Fruit fly (Drosophila melanogaster) whole organism, embryonic: ENCODE results near the gene CG32354.
A peak's percentile ranks its signal among the peaks of the same experiment; 100 is the strongest.

ENCODE experiments used
- Abd-B ChIP-seq: fragments of 200-800 bp; sonication (Bioruptor generic); optimal IDR thresholded peaks from 2 replicates; lab custom pipeline; 2018; ENCODE audit warnings: missing biosample characterization, mild to moderate bottlenecking, missing genetic modification characterization, moderate library complexity
- Aef1 ChIP-seq: fragments of 200-800 bp; sonication (Bioruptor generic); IDR thresholded peaks from 3 replicates; pipeline ENCODE4 v1.3.6; 2022; ENCODE audit warnings: missing biosample characterization, missing genetic modification characterization
- Atf-2 ChIP-seq: fragments of 200-800 bp; sonication (Bioruptor generic); optimal IDR thresholded peaks from 2 replicates; lab custom pipeline; 2016; ENCODE audit warnings: missing biosample characterization, missing genetic modification characterization
- CG10274 ChIP-seq: fragments of 200-800 bp; sonication (Bioruptor generic); optimal IDR thresholded peaks from 3 replicates; lab custom pipeline; 2017; ENCODE audit warnings: missing biosample characterization, mild to moderate bottlenecking, missing genetic modification characterization
- CG10366 ChIP-seq: fragments of 200-800 bp; sonication (Bioruptor generic); IDR thresholded peaks from 2 replicates; pipeline ENCODE4 v1.3.6; 2022; ENCODE audit warnings: missing biosample characterization, missing genetic modification characterization
- CG10462 ChIP-seq: fragments of 200-800 bp; sonication (Bioruptor generic); optimal IDR thresholded peaks from 2 replicates; lab custom pipeline; 2016; ENCODE audit warnings: missing biosample characterization, missing genetic modification characterization
- CG12155 ChIP-seq: fragments of 200-800 bp; sonication (Bioruptor generic); optimal IDR thresholded peaks from 3 replicates; lab custom pipeline; 2016; ENCODE audit warnings: missing biosample characterization, missing genetic modification characterization
- CG15479 ChIP-seq: fragments of 200-800 bp; sonication (Bioruptor generic); optimal IDR thresholded peaks from 3 replicates; lab custom pipeline; 2019; ENCODE audit warnings: missing biosample characterization, mild to moderate bottlenecking, missing genetic modification characterization, moderate library complexity
- CG17186 ChIP-seq: fragments of 200-800 bp; sonication (Bioruptor generic); optimal IDR thresholded peaks from 3 replicates; lab custom pipeline; 2017; ENCODE audit warnings: missing biosample characterization, missing genetic modification reagents, missing genetic modification characterization
- CG30020 ChIP-seq: fragments of 200-800 bp; optimal IDR thresholded peaks from 2 replicates; lab custom pipeline; 2019; ENCODE audit warnings: missing biosample characterization, mild to moderate bottlenecking, missing genetic modification characterization, moderate library complexity
- CG32532 ChIP-seq: fragments of 200-800 bp; sonication (Bioruptor generic); IDR thresholded peaks from 2 replicates; pipeline ENCODE4 v1.3.6; 2022; ENCODE audit warnings: missing biosample characterization, missing genetic modification characterization
- CG4328 ChIP-seq: fragments of 200-800 bp; sonication (Bioruptor generic); optimal IDR thresholded peaks from 3 replicates; lab custom pipeline; 2017; ENCODE audit warnings: missing biosample characterization, missing genetic modification reagents, missing genetic modification characterization
- CG43689 ChIP-seq: fragments of 200-800 bp; sonication (Bioruptor generic); IDR thresholded peaks from 2 replicates; pipeline ENCODE4 v1.3.6; 2022; ENCODE audit warnings: missing biosample characterization, missing genetic modification characterization
- CG6689 ChIP-seq: fragments of 200-800 bp; sonication (Bioruptor generic); IDR thresholded peaks from 2 replicates; pipeline ENCODE4 v1.3.6; 2022; ENCODE audit warnings: missing biosample characterization, missing genetic modification characterization
- CG7372 ChIP-seq: fragments of 200-800 bp; sonication (Bioruptor generic); IDR thresholded peaks from 2 replicates; pipeline ENCODE4 v1.3.6; 2022; ENCODE audit warnings: missing biosample characterization, missing genetic modification characterization
- CG7839 ChIP-seq: fragments of 200-800 bp; sonication (Bioruptor generic); optimal IDR thresholded peaks from 3 replicates; lab custom pipeline; 2018; ENCODE audit warnings: missing biosample characterization, mild to moderate bottlenecking, missing genetic modification characterization, moderate library complexity
- CG8944 ChIP-seq: fragments of 200-800 bp; sonication (Bioruptor generic); optimal IDR thresholded peaks from 3 replicates; lab custom pipeline; 2016; ENCODE audit warnings: missing biosample characterization, missing genetic modification characterization
- Dbx ChIP-seq: fragments of 200-800 bp; sonication (Bioruptor generic); IDR thresholded peaks from 3 replicates; pipeline ENCODE4 v1.3.6; 2022; ENCODE audit warnings: missing biosample characterization, missing genetic modification characterization
- Dp ChIP-seq: fragments of 200-800 bp; sonication (Bioruptor generic); optimal IDR thresholded peaks from 2 replicates; lab custom pipeline; 2018; ENCODE audit warnings: missing biosample characterization, mild to moderate bottlenecking, missing genetic modification characterization, moderate library complexity
- ERR ChIP-seq: fragments of 200-800 bp; sonication (Bioruptor generic); optimal IDR thresholded peaks from 2 replicates; lab custom pipeline; 2016; ENCODE audit warnings: missing biosample characterization, missing genetic modification characterization
- Gug ChIP-seq: fragments of 200-800 bp; sonication (Bioruptor generic); IDR thresholded peaks from 4 replicates; pipeline ENCODE4 v1.3.6; 2022; ENCODE audit warnings: missing biosample characterization, missing genetic modification characterization
- Hmx ChIP-seq: fragments of 200-800 bp; sonication (Bioruptor generic); optimal IDR thresholded peaks from 2 replicates; lab custom pipeline; 2016; ENCODE audit warnings: missing biosample characterization, missing genetic modification characterization
- Hr39 ChIP-seq: fragments of >200 bp; optimal IDR thresholded peaks from 2 replicates; lab custom pipeline; 2017
- Meics ChIP-seq: fragments of 200-800 bp; sonication (Bioruptor generic); optimal IDR thresholded peaks from 2 replicates; lab custom pipeline; 2017; ENCODE audit warnings: missing biosample characterization, mild to moderate bottlenecking, missing genetic modification characterization
- Myb ChIP-seq: fragments of 200-800 bp; sonication (Bioruptor generic); optimal IDR thresholded peaks from 2 replicates; lab custom pipeline; 2016; ENCODE audit warnings: missing biosample characterization, missing genetic modification characterization
- NK7.1 ChIP-seq: fragments of 200-800 bp; sonication (Bioruptor generic); optimal IDR thresholded peaks from 3 replicates; lab custom pipeline; 2016; ENCODE audit warnings: missing biosample characterization, missing genetic modification characterization
- Optix ChIP-seq: fragments of 200-800 bp; sonication (Bioruptor generic); IDR thresholded peaks from 3 replicates; pipeline ENCODE4 v1.3.6; 2022; ENCODE audit warnings: missing biosample characterization, missing genetic modification characterization
- PHDP ChIP-seq: fragments of 200-800 bp; sonication (Bioruptor generic); optimal IDR thresholded peaks from 3 replicates; lab custom pipeline; 2018; ENCODE audit warnings: missing biosample characterization, mild to moderate bottlenecking, missing genetic modification characterization, moderate library complexity
- Rx ChIP-seq: fragments of 200-800 bp; sonication (Bioruptor generic); IDR thresholded peaks from 2 replicates; pipeline ENCODE4 v1.3.6; 2022; ENCODE audit warnings: missing biosample characterization, missing genetic modification characterization
- Sox102F ChIP-seq: fragments of 200-800 bp; sonication (Bioruptor generic); optimal IDR thresholded peaks from 2 replicates; lab custom pipeline; 2018; ENCODE audit warnings: missing biosample characterization, mild to moderate bottlenecking, missing genetic modification characterization, moderate library complexity
- Taf1 ChIP-seq: fragments of 200-800 bp; sonication (Bioruptor generic); IDR thresholded peaks from 2 replicates; pipeline ENCODE4 v1.3.6; 2022; ENCODE audit warnings: missing biosample characterization, missing genetic modification characterization
- Trl ChIP-seq, 3 experiments: fragments of >200 bp in 2 of 3; fragments of 200-800 bp in 1 of 3; sonication (Bioruptor generic) in 1 of 3; optimal IDR thresholded peaks; 2 replicates in 1 of 3; 3 replicates in 2 of 3; lab custom pipeline; 2016 to 2017; ENCODE audit warnings: missing biosample characterization in 1 of 3, missing genetic modification characterization in 1 of 3
- bsh ChIP-seq, 2 experiments: fragments of 200-800 bp; sonication (Bioruptor generic); optimal IDR thresholded peaks; 2 replicates each; lab custom pipeline; 2017 to 2018; ENCODE audit warnings: mild to moderate bottlenecking in 2 of 2, missing biosample characterization in 2 of 2, missing genetic modification characterization in 2 of 2, moderate library complexity in 1 of 2
- caup ChIP-seq: fragments of 200-800 bp; sonication (Bioruptor generic); optimal IDR thresholded peaks from 3 replicates; lab custom pipeline; 2017; ENCODE audit warnings: missing biosample characterization, mild to moderate bottlenecking, missing genetic modification characterization, moderate library complexity; ENCODE audit not compliant: severe bottlenecking
- chn ChIP-seq: fragments of 200-800 bp; sonication (Bioruptor generic); optimal IDR thresholded peaks from 2 replicates; lab custom pipeline; 2016; ENCODE audit warnings: missing biosample characterization, missing genetic modification characterization
- dan ChIP-seq: fragments of 200-800 bp; sonication (Bioruptor generic); IDR thresholded peaks from 2 replicates; pipeline ENCODE4 v1.3.6; 2022; ENCODE audit warnings: missing biosample characterization, missing genetic modification characterization
- dati ChIP-seq: fragments of 200-800 bp; sonication (Bioruptor generic); IDR thresholded peaks from 2 replicates; pipeline ENCODE4 v1.3.6; 2022; ENCODE audit warnings: missing biosample characterization, missing genetic modification characterization
- jumu ChIP-seq: fragments of 200-800 bp; sonication (Bioruptor generic); optimal IDR thresholded peaks from 3 replicates; lab custom pipeline; 2016; ENCODE audit warnings: missing biosample characterization, missing genetic modification characterization
- lilli ChIP-seq: fragments of 200-800 bp; sonication (Bioruptor generic); optimal IDR thresholded peaks from 3 replicates; lab custom pipeline; 2016; ENCODE audit warnings: missing biosample characterization, missing genetic modification characterization
- nom ChIP-seq: fragments of 200-800 bp; sonication (Bioruptor generic); optimal IDR thresholded peaks from 2 replicates; lab custom pipeline; 2017; ENCODE audit warnings: missing biosample characterization, missing genetic modification characterization, mild to moderate bottlenecking, moderate library complexity, missing genetic modification reagents
- pb ChIP-seq: fragments of 200-800 bp; sonication (Bioruptor generic); optimal IDR thresholded peaks from 3 replicates; lab custom pipeline; 2016; ENCODE audit warnings: missing biosample characterization, missing genetic modification characterization
- row ChIP-seq: fragments of 200-800 bp; sonication (Bioruptor generic); IDR thresholded peaks from 3 replicates; pipeline ENCODE4 v1.3.6; 2022; ENCODE audit warnings: missing biosample characterization, missing genetic modification characterization
- salm ChIP-seq: fragments of 200-800 bp; sonication (Bioruptor generic); optimal IDR thresholded peaks from 2 replicates; lab custom pipeline; 2018; ENCODE audit warnings: missing biosample characterization, mild to moderate bottlenecking, missing genetic modification characterization
- schlank ChIP-seq: fragments of 200-800 bp; sonication (Bioruptor generic); optimal IDR thresholded peaks from 2 replicates; lab custom pipeline; 2018; ENCODE audit warnings: missing biosample characterization, mild to moderate bottlenecking, missing genetic modification characterization
- sd ChIP-seq: fragments of 200-800 bp; sonication (Bioruptor generic); optimal IDR thresholded peaks from 3 replicates; lab custom pipeline; 2018; ENCODE audit warnings: missing biosample characterization, mild to moderate bottlenecking, missing genetic modification characterization, moderate library complexity
- seq ChIP-seq: fragments of 200-800 bp; sonication (Bioruptor generic); IDR thresholded peaks from 2 replicates; pipeline ENCODE4 v1.3.6; 2022; ENCODE audit warnings: missing biosample characterization, missing genetic modification characterization
- sim ChIP-seq: fragments of 200-800 bp; sonication (Bioruptor generic); IDR thresholded peaks from 2 replicates; pipeline ENCODE4 v1.3.6; 2022; ENCODE audit warnings: missing biosample characterization, missing genetic modification characterization
- tgo ChIP-seq: fragments of 200-800 bp; sonication (Bioruptor generic); IDR thresholded peaks from 3 replicates; pipeline ENCODE4 v1.3.6; 2022; ENCODE audit warnings: missing biosample characterization, missing genetic modification characterization
- tup ChIP-seq: fragments of 200-800 bp; sonication (Bioruptor generic); optimal IDR thresholded peaks from 2 replicates; lab custom pipeline; 2016; ENCODE audit warnings: missing biosample characterization, mild to moderate bottlenecking, missing genetic modification characterization, moderate library complexity
- twi ChIP-seq: fragments of 200-800 bp; optimal IDR thresholded peaks from 2 replicates; lab custom pipeline; 2019; ENCODE audit warnings: missing biosample characterization, mild to moderate bottlenecking, missing genetic modification characterization, moderate library complexity
- wor ChIP-seq: fragments of 200-800 bp; sonication (Bioruptor generic); IDR thresholded peaks from 2 replicates; pipeline ENCODE4 v1.3.6; 2022; ENCODE audit warnings: missing biosample characterization, missing genetic modification characterization

The CG32354 gene

dm6 chr3L:8398763-8399445 is 23.1 kb downstream of the CG32354 start (continued):
- TF ChIP-seq Sox102F (GFP tag; lab: Kevin White, UChicago): peak; percentile 58
- no peak for TF ChIP-seq CG4328 (GFP tag; lab: Kevin White, UChicago)
- peak; percentile 35 for TF ChIP-seq lilli (GFP tag; lab: Kevin White, UChicago)
- no peak for TF ChIP-seq sd
- TF ChIP-seq Hr39 (lab: Kevin White, UChicago): no peak
- TF ChIP-seq Myb: no peak
- TF ChIP-seq CG15479 (GFP tag; lab: Kevin White, UChicago): no peak
- no peak for TF ChIP-seq pb (GFP tag; lab: Kevin White, UChicago)
- TF ChIP-seq row (GFP tag; lab: Robert Waterston, UW): peak; percentile 69; the same call in 2 of the 3 replicates
- peak; percentile 32; the same call in 1 of the 2 replicates for TF ChIP-seq CG10366 (GFP tag; lab: Robert Waterston, UW)
- TF ChIP-seq seq: no peak
- TF ChIP-seq Gug (GFP tag; lab: Robert Waterston, UW): no peak; the same call in 3 of the 4 replicates
- no peak for TF ChIP-seq CG10462 (GFP tag; lab: Kevin White, UChicago)
- TF ChIP-seq caup (GFP tag; lab: Kevin White, UChicago): no peak
- TF ChIP-seq ERR (GFP tag; lab: Kevin White, UChicago): no peak
- TF ChIP-seq CG6689: peak; percentile 45; the same call in 1 of the 2 replicates
- TF ChIP-seq PHDP (tag; lab: Kevin White, UChicago): no peak
- no peak for TF ChIP-seq nom (GFP tag; lab: Kevin White, UChicago)
- TF ChIP-seq NK7.1 (GFP tag; lab: Kevin White, UChicago): no peak
- TF ChIP-seq jumu (GFP tag; lab: Kevin White, UChicago): no peak
- TF ChIP-seq Meics (GFP tag; lab: Kevin White, UChicago): no peak
- TF ChIP-seq CG12155: peak; percentile 14
- TF ChIP-seq Optix: no peak; the same call in 1 of the 3 replicates
- no peak for TF ChIP-seq CG10274 (GFP tag; lab: Kevin White, UChicago)
- TF ChIP-seq dati (GFP tag; lab: Robert Waterston, UW): no peak
- TF ChIP-seq chn (GFP tag; lab: Kevin White, UChicago): peak; percentile 40
- 0 out of 3 replicates have a peak, but pooled peaks have one; percentile 16 for TF ChIP-seq Aef1 (GFP tag; lab: Robert Waterston, UW)
- no peak for TF ChIP-seq Trl (optimal IDR thresholded peaks at IDR 0.05; lab: Kevin White, UChicago)
- TF ChIP-seq Trl (GFP tag; optimal IDR thresholded peaks at IDR 0.05; lab: Kevin White, UChicago): no peak
- no peak for TF ChIP-seq Rx (GFP tag; lab: Robert Waterston, UW)
- TF ChIP-seq CG17186: no peak
- no peak for TF ChIP-seq dan (GFP tag; lab: Robert Waterston, UW)
- no peak for TF ChIP-seq CG7372 (GFP tag; lab: Robert Waterston, UW)
- TF ChIP-seq Dp (GFP tag; lab: Kevin White, UChicago): no peak
- TF ChIP-seq Hmx (GFP tag; lab: Kevin White, UChicago): no peak
- TF ChIP-seq sim (GFP tag; lab: Robert Waterston, UW): no peak
- no peak for TF ChIP-seq CG7839 (tag; lab: Kevin White, UChicago)
- no peak for TF ChIP-seq CG43689
- no peak for TF ChIP-seq twi (tag; lab: Kevin White, UChicago)
- peak in 1 of 2 experiments; percentile 45 for TF ChIP-seq bsh (GFP tag; optimal IDR thresholded peaks at IDR 0.05; lab: Kevin White, UChicago)
- no peak for TF ChIP-seq Taf1 (GFP tag; lab: Robert Waterston, UW)
- TF ChIP-seq schlank (tag; lab: Kevin White, UChicago): no peak
- TF ChIP-seq wor: no peak
- no peak for TF ChIP-seq tgo (GFP tag; lab: Robert Waterston, UW)
- peak; percentile 47; the same call in 1 of the 2 replicates for TF ChIP-seq CG32532
- no peak for TF ChIP-seq Dbx (GFP tag; lab: Robert Waterston, UW)
- TF ChIP-seq salm (tag; lab: Kevin White, UChicago): no peak
- TF ChIP-seq tup (GFP tag; lab: Kevin White, UChicago): no peak
- TF ChIP-seq CG8944 (GFP tag; lab: Kevin White, UChicago): peak; percentile 10
- TF ChIP-seq Abd-B: no peak
- TF ChIP-seq CG30020 (tag; lab: Kevin White, UChicago): no peak
- no peak for TF ChIP-seq Atf-2 (GFP tag; lab: Kevin White, UChicago)
